Worm (Caenorhabditis elegans) whole organism, L4/young adult: Measurements from ENCODE around the gene spcs-2.

ENCODE experiments used
- W03F9.2 ChIP-seq: fragments of 150-350 bp; optimal IDR thresholded peaks from 2 replicates; lab custom pipeline; 2014; ENCODE audit warnings: missing biosample characterization, missing genetic modification characterization
- dao-5 ChIP-seq: sonication (generic microtip); optimal IDR thresholded peaks from 2 replicates; lab custom pipeline; 2016; ENCODE audit warnings: missing genotype, missing genetic modification characterization, moderate library complexity, missing compliant biosample characterization
- him-1 ChIP-seq: sonication (generic microtip); optimal IDR thresholded peaks from 2 replicates; lab custom pipeline; 2016; ENCODE audit warnings: missing genotype, missing genetic modification reagents, missing genetic modification characterization, missing compliant biosample characterization

ce11 chrIII:12836742-12837285 is 38.0 kb upstream of the spcs-2 start:
- no peak for TF ChIP-seq him-1
- TF ChIP-seq dao-5 (tag; lab: Kevin White, UChicago) = no peak
- no peak for TF ChIP-seq W03F9.2 (tag; lab: Kevin White, UChicago)
